Worm (Caenorhabditis elegans) whole organism, L3 larva: Measurements from ENCODE around the gene gldi-1.

ENCODE experiments used
- R02D3.7 ChIP-seq: fragments of 150-350 bp; optimal IDR thresholded peaks from 2 replicates; lab custom pipeline; 2014; ENCODE audit warnings: missing biosample characterization, missing genetic modification characterization
- ZK546.5 ChIP-seq: sonication (generic microtip); optimal IDR thresholded peaks from 2 replicates; lab custom pipeline; 2017; ENCODE audit warnings: missing biosample characterization, missing genetic modification characterization
- aly-2 ChIP-seq: fragments of 150-350 bp; optimal IDR thresholded peaks from 2 replicates; lab custom pipeline; 2014; ENCODE audit warnings: missing biosample characterization, missing genetic modification characterization
- ama-1 ChIP-seq: fragments of 150-350 bp; optimal IDR thresholded peaks from 2 replicates; lab custom pipeline; 2018
- ceh-16 ChIP-seq: sonication (generic microtip); optimal IDR thresholded peaks from 2 replicates; lab custom pipeline; 2017; ENCODE audit warnings: missing biosample characterization, missing genetic modification characterization
- ceh-28 ChIP-seq: fragments of 150-350 bp; optimal IDR thresholded peaks from 2 replicates; lab custom pipeline; 2014; ENCODE audit warnings: missing biosample characterization, missing genetic modification reagents, missing genetic modification characterization
- ceh-82 ChIP-seq: fragments of 150-350 bp; optimal IDR thresholded peaks from 2 replicates; lab custom pipeline; 2014; ENCODE audit warnings: missing biosample characterization, missing genetic modification characterization
- ceh-9 ChIP-seq: sonication (generic microtip); optimal IDR thresholded peaks from 2 replicates; lab custom pipeline; 2018; ENCODE audit warnings: missing biosample characterization, missing genetic modification characterization
- daf-12 ChIP-seq: fragments of 150-350 bp; optimal IDR thresholded peaks from 2 replicates; lab custom pipeline; 2014; ENCODE audit warnings: missing biosample characterization, missing genetic modification reagents, missing genetic modification characterization
- egl-5 ChIP-seq: fragments of 150-350 bp; optimal IDR thresholded peaks from 2 replicates; lab custom pipeline; 2017; ENCODE audit warnings: missing biosample characterization, missing genetic modification reagents, missing genetic modification characterization, inconsistent platforms
- elt-2 ChIP-seq: sonication (generic microtip); optimal IDR thresholded peaks from 2 replicates; lab custom pipeline; 2016; ENCODE audit warnings: missing genetic modification reagents, mild to moderate bottlenecking, missing genetic modification characterization, missing compliant biosample characterization
- elt-3 ChIP-seq, 3 experiments: fragments of 150-350 bp in 1 of 3; sonication (generic microtip) in 2 of 3; optimal IDR thresholded peaks; 2 replicates in 2 of 3; 4 replicates in 1 of 3; lab custom pipeline; 2014 to 2017; ENCODE audit warnings: missing biosample characterization in 3 of 3, missing genetic modification characterization in 3 of 3
- fkh-10 ChIP-seq: sonication (generic microtip); optimal IDR thresholded peaks from 2 replicates; lab custom pipeline; 2017; ENCODE audit warnings: missing biosample characterization, missing genetic modification reagents, missing genetic modification characterization
- fkh-2 ChIP-seq: fragments of 150-350 bp; optimal IDR thresholded peaks from 2 replicates; lab custom pipeline; 2014; ENCODE audit warnings: missing biosample characterization, missing genetic modification reagents, missing genetic modification characterization
- fos-1 ChIP-seq: fragments of 150-350 bp; optimal IDR thresholded peaks from 2 replicates; lab custom pipeline; 2014; ENCODE audit warnings: missing biosample characterization, missing genetic modification characterization
- jun-1 ChIP-seq: fragments of 150-350 bp; optimal IDR thresholded peaks from 2 replicates; lab custom pipeline; 2014; ENCODE audit warnings: missing biosample characterization, missing genetic modification reagents, missing genetic modification characterization
- lin-15B ChIP-seq: fragments of 150-350 bp; optimal IDR thresholded peaks from 2 replicates; lab custom pipeline; 2014; ENCODE audit warnings: missing biosample characterization, missing genetic modification characterization
- lin-39 ChIP-seq: fragments of 150-350 bp; optimal IDR thresholded peaks from 2 replicates; lab custom pipeline; 2018; ENCODE audit warnings: missing biosample characterization, missing genetic modification reagents, missing genetic modification characterization
- lsy-12 ChIP-seq: sonication (generic microtip); optimal IDR thresholded peaks from 2 replicates; lab custom pipeline; 2016; ENCODE audit warnings: mild to moderate bottlenecking, missing genetic modification characterization, missing compliant biosample characterization
- mml-1 ChIP-seq: fragments of 150-350 bp; sonication (generic microtip); optimal IDR thresholded peaks from 3 replicates; lab custom pipeline; 2014; ENCODE audit warnings: missing biosample characterization, missing genetic modification characterization
- nfya-1 ChIP-seq: sonication (generic microtip); optimal IDR thresholded peaks from 2 replicates; lab custom pipeline; 2017; ENCODE audit warnings: missing genetic modification characterization, mild to moderate bottlenecking, missing compliant biosample characterization, antibody characterized with exemption, moderate library complexity; ENCODE audit not compliant: insufficient read depth
- nhr-11 ChIP-seq: fragments of 150-350 bp; optimal IDR thresholded peaks from 2 replicates; lab custom pipeline; 2014; ENCODE audit warnings: missing biosample characterization, missing genetic modification characterization
- nhr-12 ChIP-seq: fragments of 150-350 bp; optimal IDR thresholded peaks from 2 replicates; lab custom pipeline; 2014; ENCODE audit warnings: missing biosample characterization, missing genetic modification characterization
- nhr-23 ChIP-seq: fragments of 150-350 bp; optimal IDR thresholded peaks from 2 replicates; lab custom pipeline; 2014; ENCODE audit warnings: missing biosample characterization, missing genetic modification reagents, missing genetic modification characterization
- nhr-237 ChIP-seq: fragments of 150-350 bp; optimal IDR thresholded peaks from 2 replicates; lab custom pipeline; 2014; ENCODE audit warnings: missing biosample characterization, missing genetic modification characterization
- nhr-25 ChIP-seq: sonication (generic microtip); optimal IDR thresholded peaks from 2 replicates; lab custom pipeline; 2017; ENCODE audit warnings: missing biosample characterization, missing genetic modification characterization
- nhr-28 ChIP-seq: fragments of 150-350 bp; optimal IDR thresholded peaks from 2 replicates; lab custom pipeline; 2014; ENCODE audit warnings: missing biosample characterization, missing genetic modification characterization
- nhr-76 ChIP-seq: fragments of 150-350 bp; sonication (generic microtip); optimal IDR thresholded peaks from 5 replicates; lab custom pipeline; 2014; ENCODE audit warnings: missing biosample characterization, missing genetic modification characterization
- pha-4 ChIP-seq: fragments of 150-350 bp; optimal IDR thresholded peaks from 2 replicates; lab custom pipeline; 2014; ENCODE audit warnings: missing biosample characterization, missing genetic modification reagents, missing genetic modification characterization
- pqm-1 ChIP-seq: fragments of 150-350 bp; optimal IDR thresholded peaks from 2 replicates; lab custom pipeline; 2017; ENCODE audit warnings: missing biosample characterization, missing genetic modification characterization, inconsistent platforms
- sea-2 ChIP-seq: fragments of 150-350 bp; sonication (generic microtip); optimal IDR thresholded peaks from 4 replicates; lab custom pipeline; 2014; ENCODE audit warnings: missing biosample characterization, missing genetic modification reagents, missing genetic modification characterization
- snpc-4 ChIP-seq: fragments of 150-350 bp; optimal IDR thresholded peaks from 2 replicates; lab custom pipeline; 2014; ENCODE audit warnings: missing biosample characterization, missing genetic modification characterization
- unc-39 ChIP-seq: sonication (generic microtip); optimal IDR thresholded peaks from 4 replicates; lab custom pipeline; 2017; ENCODE audit warnings: missing biosample characterization, missing genetic modification characterization
- zag-1 ChIP-seq: fragments of 150-350 bp; optimal IDR thresholded peaks from 2 replicates; lab custom pipeline; 2014; ENCODE audit warnings: missing biosample characterization, missing genetic modification characterization

The gldi-1 gene

ce11 chrII:484328-484916 is at the start of gene gldi-1, which contains the start of gene prp-21:
Gene gldi-1 (minus strand): TSS chrII:484378.
Gene prp-21 (plus strand): TSS chrII:484866.
- no peak for TF ChIP-seq fos-1 (tag; lab: Kevin White, UChicago)
- TF ChIP-seq snpc-4: peak; percentile 13
- TF ChIP-seq lin-15B: peak; percentile 80
- TF ChIP-seq pha-4 (tag; lab: Kevin White, UChicago): peak; percentile 56
- TF ChIP-seq, all 47 proteins: peak for 3

- TF ChIP-seq aly-2 (tag; lab: Kevin White, UChicago) (no peak), ceh-28 (tag; lab: Kevin White, UChicago) (no peak), pqm-1 (tag; lab: Kevin White, UChicago) (no peak), daf-12 (no peak), ceh-82 (tag; lab: Kevin White, UChicago) (no peak), nhr-25 (tag; lab: Kevin White, UChicago) (no peak), ama-1 (lab: Kevin White, UChicago) (no peak), fkh-2 (tag; lab: Kevin White, UChicago) (no peak), lin-39 (tag; lab: Kevin White, UChicago) (no peak), nhr-28 (tag; lab: Kevin White, UChicago) (no peak), nhr-76 (tag; lab: Kevin White, UChicago) (no peak), jun-1 (tag; lab: Kevin White, UChicago) (no peak), elt-2 (tag; lab: Kevin White, UChicago) (no peak), pha-4 (tag; lab: Kevin White, UChicago) (no peak), lsy-12 (no peak), snpc-4 (no peak), nhr-12 (tag; lab: Kevin White, UChicago) (no peak)
These were observed 42.2 kb upstream of the gldi-1 start, which contains the start of gene lgc-34 for ce11 chrII:526375-526774. Gene lgc-34 (plus strand): TSS chrII:526574.

- TF ChIP-seq ZK546.5 (tag; lab: Kevin White, UChicago): no peak
- TF ChIP-seq ceh-82 (tag; lab: Kevin White, UChicago): no peak
- TF ChIP-seq fos-1 (tag; lab: Kevin White, UChicago): no peak
- no peak for TF ChIP-seq daf-12
- no peak for TF ChIP-seq nhr-11 (tag; lab: Kevin White, UChicago)
- no peak for TF ChIP-seq snpc-4
- no peak for TF ChIP-seq unc-39 (tag; lab: Kevin White, UChicago)
- TF ChIP-seq lin-39 (tag; lab: Kevin White, UChicago): no peak
- no peak for TF ChIP-seq fkh-2 (tag; lab: Kevin White, UChicago)
- TF ChIP-seq nhr-237: no peak
- no peak for TF ChIP-seq zag-1 (tag; lab: Kevin White, UChicago)
- TF ChIP-seq nhr-28 (tag; lab: Kevin White, UChicago): no peak
- TF ChIP-seq pha-4 (tag; lab: Kevin White, UChicago): no peak
- no peak for TF ChIP-seq lin-15B
- no peak for TF ChIP-seq ceh-9 (tag; lab: Kevin White, UChicago)
- no peak for TF ChIP-seq R02D3.7 (tag; lab: Kevin White, UChicago)
These were observed 38.1 kb upstream of the gldi-1 start, which contains the start of gene slc-36.2 for ce11 chrII:522302-522701. Gene slc-36.2 (plus strand): TSS chrII:522602.

- TF ChIP-seq ceh-16: no peak
- peak; percentile 7 for TF ChIP-seq pha-4 (tag; lab: Kevin White, UChicago)
- no peak for TF ChIP-seq fos-1 (tag; lab: Kevin White, UChicago)
- no peak for TF ChIP-seq jun-1 (tag; lab: Kevin White, UChicago)
- no peak for TF ChIP-seq lsy-12
- no peak for TF ChIP-seq fkh-10
- no peak for TF ChIP-seq mml-1 (tag; lab: Kevin White, UChicago)
- no peak for TF ChIP-seq ceh-9 (tag; lab: Kevin White, UChicago)
- TF ChIP-seq nhr-23 (tag; lab: Kevin White, UChicago): no peak
- TF ChIP-seq elt-2 (tag; lab: Kevin White, UChicago): peak; percentile 83
- TF ChIP-seq elt-3 (tag; optimal IDR thresholded peaks at IDR 0.05; lab: Kevin White, UChicago): no peak
- TF ChIP-seq sea-2 (GFP tag; lab: Kevin White, UChicago): no peak
- TF ChIP-seq daf-12: no peak
- peak; percentile 82 for TF ChIP-seq pqm-1 (tag; lab: Kevin White, UChicago)
- TF ChIP-seq egl-5 (tag; lab: Kevin White, UChicago): no peak
- TF ChIP-seq nhr-12 (tag; lab: Kevin White, UChicago): no peak
These were observed 37.5 kb upstream of the gldi-1 start for ce11 chrII:521720-522119.

ce11 chrII:515765-516164 is 31.6 kb upstream of the gldi-1 start, which contains the start of gene mab-9:
Gene mab-9 (plus strand): TSS chrII:516024.
- TF ChIP-seq pha-4 (tag; lab: Kevin White, UChicago) (no peak), nfya-1 (peak; percentile 94)
